Worm (Caenorhabditis elegans) whole organism, early embryonic: ENCODE measurements around the gene ace-1.

Experiments used
- B0310.2 ChIP-seq: sonication (generic microtip); optimal IDR thresholded peaks from 2 replicates; lab custom pipeline; 2016; ENCODE audit warnings: mild to moderate bottlenecking, missing genetic modification characterization, missing compliant biosample characterization
- F13C5.2 ChIP-seq: sonication (generic microtip); optimal IDR thresholded peaks from 2 replicates; lab custom pipeline; 2017; ENCODE audit warnings: mild to moderate bottlenecking, missing genetic modification characterization, inconsistent platforms, missing compliant biosample characterization
- aly-1 ChIP-seq: sonication (generic microtip); optimal IDR thresholded peaks from 2 replicates; lab custom pipeline; 2016; ENCODE audit warnings: missing genetic modification characterization, missing compliant biosample characterization
- ama-1 ChIP-seq: fragments of 150-350 bp; optimal IDR thresholded peaks from 2 replicates; lab custom pipeline; 2014
- ceh-13 ChIP-seq: fragments of 200-800 bp; sonication (Bioruptor generic); optimal IDR thresholded peaks from 2 replicates; lab custom pipeline; 2018; ENCODE audit warnings: mild to moderate bottlenecking, missing genetic modification characterization, missing compliant biosample characterization
- ceh-36 ChIP-seq: sonication (generic microtip); optimal IDR thresholded peaks from 2 replicates; lab custom pipeline; 2016; ENCODE audit warnings: missing genetic modification characterization, inconsistent platforms, missing compliant biosample characterization
- ets-7 ChIP-seq: sonication (generic microtip); optimal IDR thresholded peaks from 2 replicates; lab custom pipeline; 2016; ENCODE audit warnings: missing genotype, missing genetic modification characterization, missing compliant biosample characterization
- flt-1 ChIP-seq: fragments of 200-800 bp; sonication (Bioruptor generic); IDR thresholded peaks from 2 replicates; pipeline ENCODE4 v1.3.6; 2022; ENCODE audit warnings: missing genetic modification characterization, missing compliant biosample characterization
- hmbx-1 ChIP-seq: sonication (generic microtip); optimal IDR thresholded peaks from 2 replicates; lab custom pipeline; 2016; ENCODE audit warnings: mild to moderate bottlenecking, missing genetic modification characterization, missing compliant biosample characterization
- hmg-4 ChIP-seq: fragments of 200-800 bp; sonication (Bioruptor generic); optimal IDR thresholded peaks from 2 replicates; lab custom pipeline; 2018; ENCODE audit warnings: mild to moderate bottlenecking, missing genetic modification characterization, missing compliant biosample characterization
- hnd-1 ChIP-seq: sonication (generic microtip); optimal IDR thresholded peaks from 2 replicates; lab custom pipeline; 2016; ENCODE audit warnings: missing genetic modification characterization, missing compliant biosample characterization
- pes-1 ChIP-seq: fragments of 200-800 bp; sonication (Bioruptor generic); IDR thresholded peaks from 2 replicates; pipeline ENCODE4 v1.3.6; 2022; ENCODE audit warnings: missing genetic modification reagents, missing genetic modification characterization, missing compliant biosample characterization
- scrt-1 ChIP-seq: fragments of 200-800 bp; sonication (Bioruptor generic); IDR thresholded peaks from 2 replicates; pipeline ENCODE4 v1.3.6; 2022; ENCODE audit warnings: missing genetic modification characterization, missing compliant biosample characterization
- sea-1 ChIP-seq: fragments of 200-800 bp; sonication (Bioruptor generic); conservative IDR thresholded peaks from 2 replicates; pipeline ENCODE4 v1.3.6; 2022; ENCODE audit warnings: missing genetic modification characterization, missing compliant biosample characterization
- tbx-11 ChIP-seq: fragments of 200-800 bp; sonication (Bioruptor generic); IDR thresholded peaks from 2 replicates; pipeline ENCODE4 v1.3.6; 2022; ENCODE audit warnings: missing genetic modification characterization, missing compliant biosample characterization
- tbx-37 ChIP-seq: fragments of 200-800 bp; sonication (Bioruptor generic); conservative IDR thresholded peaks from 2 replicates; pipeline ENCODE4 v1.3.6; 2022; ENCODE audit warnings: missing genetic modification reagents, missing genetic modification characterization, missing compliant biosample characterization
- tra-4 ChIP-seq: sonication (generic microtip); optimal IDR thresholded peaks from 2 replicates; lab custom pipeline; 2017; ENCODE audit warnings: missing genetic modification characterization, missing compliant biosample characterization

The ace-1 gene

ce11 chrX:16413208-16413995 lies 46.3 kb downstream of the ace-1 start:
- TF ChIP-seq hmg-4 = no peak
- no peak for TF ChIP-seq F13C5.2 (tag; lab: Kevin White, UChicago)
- no peak for TF ChIP-seq sea-1 (GFP tag; lab: Robert Waterston, UW)
- TF ChIP-seq tra-4 (tag; lab: Kevin White, UChicago) = no peak
- TF ChIP-seq tbx-37 (GFP tag; lab: Robert Waterston, UW) = no peak
- TF ChIP-seq ceh-13 (GFP tag; lab: Kevin White, UChicago) = no peak
- no peak for TF ChIP-seq flt-1 (GFP tag; lab: Robert Waterston, UW)
- TF ChIP-seq pes-1 (GFP tag; lab: Robert Waterston, UW) = no peak
- TF ChIP-seq tbx-11 (GFP tag; lab: Robert Waterston, UW) = no peak
- TF ChIP-seq hnd-1 = no peak
- TF ChIP-seq ets-7 (tag; lab: Kevin White, UChicago) = no peak
- no peak for TF ChIP-seq B0310.2
- TF ChIP-seq scrt-1 = no peak
- TF ChIP-seq ama-1 (lab: Kevin White, UChicago) = no peak
- TF ChIP-seq hmbx-1 (tag; lab: Kevin White, UChicago) = no peak

DNA sequence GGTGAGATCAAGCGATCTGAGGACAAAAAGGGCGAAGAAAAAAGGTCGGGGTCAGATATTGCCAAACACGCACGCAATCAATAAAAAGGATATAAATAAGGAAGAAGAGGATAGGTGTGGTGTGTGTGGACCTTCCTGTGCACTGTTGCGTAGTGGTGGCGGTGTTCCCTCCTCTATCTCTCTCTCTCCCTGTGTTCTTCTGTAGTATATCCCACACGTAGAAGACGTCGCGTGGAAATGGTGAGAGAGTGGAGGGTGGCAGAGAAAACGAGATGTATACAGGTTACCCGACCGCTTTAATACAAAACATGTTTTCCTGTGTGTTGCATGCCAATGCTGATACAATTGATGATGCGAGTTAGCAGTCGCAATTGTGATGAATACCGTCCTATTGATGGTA lies 47.5 kb downstream of the ace-1 start:
- TF ChIP-seq hmg-4 (peak; percentile 63), aly-1 (tag; lab: Kevin White, UChicago) (no peak), pes-1 (GFP tag; lab: Robert Waterston, UW) (no peak), ceh-36 (no peak), tbx-37 (GFP tag; lab: Robert Waterston, UW) (no peak)

DNA sequence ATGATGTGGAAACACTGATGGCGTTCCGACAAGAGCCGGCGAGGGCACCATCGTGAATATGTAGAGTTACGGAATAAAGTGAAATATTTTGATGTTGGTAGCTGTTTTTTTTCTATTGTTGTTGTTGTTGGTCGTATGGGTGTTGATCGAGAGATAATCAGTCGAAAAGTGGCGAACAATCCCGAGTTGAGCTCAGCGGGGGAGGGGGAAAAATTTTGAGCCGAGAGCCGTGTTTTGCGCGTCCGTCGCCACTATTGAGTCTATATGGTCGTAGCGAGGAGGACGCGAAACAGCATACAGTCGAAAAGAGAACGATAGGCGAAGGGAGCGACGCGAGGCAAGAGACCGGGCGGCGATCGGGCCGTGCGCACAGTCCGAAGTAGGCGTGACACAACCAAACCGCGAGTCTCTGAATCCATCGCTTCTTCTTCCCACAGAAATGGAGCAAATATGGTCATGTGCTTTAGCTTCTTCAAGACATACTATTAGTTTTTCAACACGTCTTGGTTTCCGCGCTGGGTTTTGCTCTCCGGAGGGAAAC lies 49.8 kb downstream of the ace-1 start, which contains the start of gene eat-17:
eat-17 (minus strand) TSS at position 51 of the 541 bp plus-strand sequence.
- TF ChIP-seq tbx-11 (GFP tag; lab: Robert Waterston, UW) = no peak

- TF ChIP-seq sea-1 (GFP tag; lab: Robert Waterston, UW) (no peak), aly-1 (tag; lab: Kevin White, UChicago) (no peak), pes-1 (GFP tag; lab: Robert Waterston, UW) (no peak), tra-4 (tag; lab: Kevin White, UChicago) (no peak), B0310.2 (no peak), ets-7 (tag; lab: Kevin White, UChicago) (no peak)
These were observed 51.3 kb downstream of the ace-1 start for ce11 chrX:16418396-16418795.
